Worm (Caenorhabditis elegans) whole organism, young adult: ENCODE data around the gene H20J04.6.

Experiments used
- B0035.1 ChIP-seq: sonication (generic microtip); optimal IDR thresholded peaks from 2 replicates; lab custom pipeline; 2016; ENCODE audit warnings: missing genetic modification characterization, mild to moderate bottlenecking, missing compliant biosample characterization, missing genotype, missing genetic modification reagents
- C06A6.2 ChIP-seq: fragments of 200-800 bp; sonication (Bioruptor generic); conservative IDR thresholded peaks from 2 replicates; pipeline ENCODE4 v1.3.6; 2022; ENCODE audit warnings: missing genetic modification characterization, missing compliant biosample characterization
- C17E4.6 ChIP-seq: fragments of 200-800 bp; sonication (Bioruptor generic); IDR thresholded peaks from 2 replicates; pipeline ENCODE4 v1.3.6; 2022; ENCODE audit warnings: missing genetic modification reagents, missing genetic modification characterization, missing compliant biosample characterization
- F10E7.11 ChIP-seq: sonication (generic microtip); optimal IDR thresholded peaks from 2 replicates; lab custom pipeline; 2017; ENCODE audit warnings: mild to moderate bottlenecking, missing genetic modification characterization, moderate library complexity, missing compliant biosample characterization
- F22D6.2 ChIP-seq: sonication (generic microtip); optimal IDR thresholded peaks from 2 replicates; lab custom pipeline; 2016; ENCODE audit warnings: mild to moderate bottlenecking, missing genetic modification characterization, missing compliant biosample characterization
- F37B4.10 ChIP-seq: fragments of 200-800 bp; sonication (Bioruptor generic); IDR thresholded peaks from 2 replicates; pipeline ENCODE4 v1.3.6; 2022; ENCODE audit warnings: missing genetic modification characterization, missing compliant biosample characterization
- F39B2.1 ChIP-seq: fragments of 200-800 bp; sonication (Bioruptor generic); IDR thresholded peaks from 2 replicates; pipeline ENCODE4 v1.3.6; 2022; ENCODE audit warnings: missing genetic modification reagents, missing genetic modification characterization, missing compliant biosample characterization
- F49E8.2 ChIP-seq: sonication (generic microtip); optimal IDR thresholded peaks from 3 replicates; lab custom pipeline; 2017; ENCODE audit warnings: missing genetic modification characterization, mild to moderate bottlenecking, missing compliant biosample characterization, antibody characterized with exemption, moderate library complexity; ENCODE audit not compliant: insufficient read depth
- Y56A3A.18 ChIP-seq: fragments of 200-800 bp; sonication (Bioruptor generic); IDR thresholded peaks from 2 replicates; pipeline ENCODE4 v1.3.6; 2022; ENCODE audit warnings: missing genetic modification reagents, missing genetic modification characterization, missing compliant biosample characterization
- akir-1 ChIP-seq: fragments of 200-800 bp; sonication (Bioruptor generic); optimal IDR thresholded peaks from 2 replicates; lab custom pipeline; 2018; ENCODE audit warnings: mild to moderate bottlenecking, missing genetic modification characterization, moderate library complexity, missing compliant biosample characterization
- aptf-3 ChIP-seq: fragments of 200-800 bp; sonication (Bioruptor generic); IDR thresholded peaks from 2 replicates; pipeline ENCODE4 v1.3.6; 2022; ENCODE audit warnings: missing genetic modification characterization, missing compliant biosample characterization
- atf-7 ChIP-seq: sonication (generic microtip); optimal IDR thresholded peaks from 2 replicates; lab custom pipeline; 2017; ENCODE audit warnings: mild to moderate bottlenecking, missing genetic modification characterization, missing compliant biosample characterization
- athp-1 ChIP-seq: sonication (generic microtip); optimal IDR thresholded peaks from 2 replicates; lab custom pipeline; 2017; ENCODE audit warnings: mild to moderate bottlenecking, missing genetic modification characterization, missing compliant biosample characterization
- bed-2 ChIP-seq: fragments of 200-800 bp; sonication (Bioruptor generic); IDR thresholded peaks from 2 replicates; pipeline ENCODE4 v1.3.6; 2022; ENCODE audit warnings: missing genetic modification reagents, missing genetic modification characterization, missing compliant biosample characterization
- ccch-3 ChIP-seq: fragments of 200-800 bp; sonication (Bioruptor generic); optimal IDR thresholded peaks from 2 replicates; lab custom pipeline; 2018; ENCODE audit warnings: mild to moderate bottlenecking, missing genetic modification characterization, missing compliant biosample characterization
- cebp-1 ChIP-seq, 2 experiments: fragments of 200-800 bp in 1 of 2; sonication (Bioruptor generic) in 1 of 2; sonication (generic microtip) in 1 of 2; IDR thresholded peaks in 1 of 2; optimal IDR thresholded peaks in 1 of 2; 2 replicates each; pipeline versions ENCODE4 v1.3.6 to Lab custom; 2017 to 2022; ENCODE audit warnings: missing compliant biosample characterization in 2 of 2, missing genetic modification characterization in 2 of 2, mild to moderate bottlenecking in 1 of 2, missing genetic modification reagents in 1 of 2, moderate library complexity in 1 of 2
- ceh-27 ChIP-seq: fragments of 200-800 bp; sonication (Bioruptor generic); optimal IDR thresholded peaks from 2 replicates; lab custom pipeline; 2018; ENCODE audit warnings: mild to moderate bottlenecking, missing genetic modification characterization, moderate library complexity, missing compliant biosample characterization
- ceh-40 ChIP-seq: fragments of 200-800 bp; sonication (Bioruptor generic); IDR thresholded peaks from 2 replicates; pipeline ENCODE4 v1.3.6; 2022; ENCODE audit warnings: missing genetic modification characterization, missing compliant biosample characterization
- ceh-58 ChIP-seq: fragments of 200-800 bp; sonication (Bioruptor generic); IDR thresholded peaks from 2 replicates; pipeline ENCODE4 v1.3.6; 2022; ENCODE audit warnings: missing genetic modification characterization, missing compliant biosample characterization
- chd-7 ChIP-seq: sonication (generic microtip); optimal IDR thresholded peaks from 2 replicates; lab custom pipeline; 2016; ENCODE audit warnings: mild to moderate bottlenecking, missing genetic modification characterization, moderate library complexity, missing compliant biosample characterization
- dox-1 ChIP-seq: fragments of 200-800 bp; sonication (Bioruptor generic); IDR thresholded peaks from 2 replicates; pipeline ENCODE4 v1.3.6; 2022; ENCODE audit warnings: missing genetic modification reagents, missing genetic modification characterization, missing compliant biosample characterization
- egl-44 ChIP-seq: fragments of 200-800 bp; sonication (Bioruptor generic); IDR thresholded peaks from 2 replicates; pipeline ENCODE4 v1.3.6; 2022; ENCODE audit warnings: missing genetic modification reagents, missing genetic modification characterization, missing compliant biosample characterization
- ets-4 ChIP-seq: fragments of 200-800 bp; sonication (Bioruptor generic); optimal IDR thresholded peaks from 2 replicates; lab custom pipeline; 2018; ENCODE audit warnings: mild to moderate bottlenecking, missing genetic modification characterization, missing compliant biosample characterization
- fkh-3 ChIP-seq: sonication (generic microtip); optimal IDR thresholded peaks from 2 replicates; lab custom pipeline; 2016; ENCODE audit warnings: mild to moderate bottlenecking, missing genetic modification characterization, missing compliant biosample characterization
- hlh-12 ChIP-seq: sonication (generic microtip); optimal IDR thresholded peaks from 2 replicates; lab custom pipeline; 2016; ENCODE audit warnings: missing genetic modification characterization, missing compliant biosample characterization
- hlh-26 ChIP-seq: fragments of 200-800 bp; sonication (Bioruptor generic); conservative IDR thresholded peaks from 2 replicates; pipeline ENCODE4 v1.3.6; 2022; ENCODE audit warnings: missing genetic modification reagents, missing genetic modification characterization, missing compliant biosample characterization
- hrde-1 ChIP-seq: sonication (generic microtip); optimal IDR thresholded peaks from 2 replicates; lab custom pipeline; 2016; ENCODE audit warnings: missing genetic modification characterization, mild to moderate bottlenecking, missing compliant biosample characterization, moderate library complexity, missing genotype, missing genetic modification reagents, borderline replicate concordance
- lin-35 ChIP-seq, 3 experiments: fragments of 150-350 bp in 2 of 3; sonication (generic microtip) in 1 of 3; optimal IDR thresholded peaks; 2 replicates each; lab custom pipeline; 2014 to 2018; ENCODE audit warnings: missing biosample characterization in 3 of 3, missing genetic modification characterization in 3 of 3, missing genetic modification reagents in 3 of 3
- lir-1 ChIP-seq: fragments of 200-800 bp; sonication (Bioruptor generic); conservative IDR thresholded peaks from 2 replicates; pipeline ENCODE4 v1.3.6; 2022; ENCODE audit warnings: missing genetic modification reagents, missing genetic modification characterization, missing compliant biosample characterization
- lsl-1 ChIP-seq: fragments of 200-800 bp; sonication (Bioruptor generic); optimal IDR thresholded peaks from 2 replicates; lab custom pipeline; 2018; ENCODE audit warnings: mild to moderate bottlenecking, missing genetic modification characterization, moderate library complexity, missing compliant biosample characterization
- madf-6 ChIP-seq: fragments of 200-800 bp; sonication (Bioruptor generic); IDR thresholded peaks from 2 replicates; pipeline ENCODE4 v1.3.6; 2022; ENCODE audit warnings: missing genetic modification reagents, missing genetic modification characterization, missing compliant biosample characterization
- madf-8 ChIP-seq: fragments of 200-800 bp; sonication (Bioruptor generic); conservative IDR thresholded peaks from 2 replicates; pipeline ENCODE4 v1.3.6; 2022; ENCODE audit warnings: missing genetic modification reagents, missing genetic modification characterization, missing compliant biosample characterization
- mcd-1 ChIP-seq: fragments of 200-800 bp; sonication (Bioruptor generic); IDR thresholded peaks from 2 replicates; pipeline ENCODE4 v1.3.6; 2022; ENCODE audit warnings: missing genetic modification reagents, missing genetic modification characterization, missing compliant biosample characterization
- nfya-1 ChIP-seq: sonication (generic microtip); optimal IDR thresholded peaks from 2 replicates; lab custom pipeline; 2017; ENCODE audit warnings: antibody characterized with exemption, missing compliant biosample characterization, missing genetic modification characterization, borderline replicate concordance; ENCODE audit not compliant: insufficient read depth
- nfyb-1 ChIP-seq: fragments of 200-800 bp; sonication (Bioruptor generic); IDR thresholded peaks from 2 replicates; pipeline ENCODE4 v1.3.6; 2022; ENCODE audit warnings: missing genetic modification reagents, missing genetic modification characterization, missing compliant biosample characterization
- nhr-120 ChIP-seq: fragments of 200-800 bp; sonication (Bioruptor generic); IDR thresholded peaks from 2 replicates; pipeline ENCODE4 v1.3.6; 2022; ENCODE audit warnings: missing genetic modification characterization, missing compliant biosample characterization
- nhr-179 ChIP-seq: sonication (generic microtip); optimal IDR thresholded peaks from 2 replicates; lab custom pipeline; 2016; ENCODE audit warnings: mild to moderate bottlenecking, missing genetic modification characterization, missing compliant biosample characterization
- rpc-1 ChIP-seq, 2 experiments: fragments of 150-350 bp in 1 of 2; sonication (generic microtip) in 1 of 2; optimal IDR thresholded peaks; 2 replicates each; lab custom pipeline; 2014 to 2018; ENCODE audit warnings: missing biosample characterization in 1 of 2, missing genetic modification characterization in 1 of 2, missing genetic modification reagents in 1 of 2, missing genotype in 1 of 2
- snpc-1.3 ChIP-seq: sonication (generic microtip); optimal IDR thresholded peaks from 2 replicates; lab custom pipeline; 2017; ENCODE audit warnings: missing genetic modification characterization, mild to moderate bottlenecking, missing compliant biosample characterization, antibody characterized with exemption, moderate library complexity, missing genotype, missing genetic modification reagents; ENCODE audit not compliant: insufficient read depth
- snpc-4 ChIP-seq, 5 experiments: fragments of 150-350 bp in 1 of 5; sonication (generic microtip) in 4 of 5; optimal IDR thresholded peaks; 2 replicates each; lab custom pipeline; 2014 to 2018; ENCODE audit warnings: missing genetic modification characterization in 5 of 5, missing biosample characterization in 3 of 5, antibody characterized with exemption in 2 of 5, mild to moderate bottlenecking in 2 of 5, missing compliant biosample characterization in 2 of 5, missing genotype in 2 of 5, moderate library complexity in 2 of 5, missing genetic modification reagents in 1 of 5
- somi-1 ChIP-seq: fragments of 200-800 bp; sonication (Bioruptor generic); optimal IDR thresholded peaks from 2 replicates; lab custom pipeline; 2018; ENCODE audit warnings: mild to moderate bottlenecking, missing genetic modification characterization, missing compliant biosample characterization
- sptf-2 ChIP-seq: fragments of 200-800 bp; sonication (Bioruptor generic); optimal IDR thresholded peaks from 2 replicates; lab custom pipeline; 2018; ENCODE audit warnings: mild to moderate bottlenecking, missing genetic modification characterization, missing compliant biosample characterization
- tbx-9 ChIP-seq: sonication (generic microtip); optimal IDR thresholded peaks from 2 replicates; lab custom pipeline; 2016; ENCODE audit warnings: borderline replicate concordance, missing genetic modification characterization, inconsistent platforms, missing compliant biosample characterization
- zim-3 ChIP-seq: sonication (generic microtip); optimal IDR thresholded peaks from 2 replicates; lab custom pipeline; 2017; ENCODE audit warnings: mild to moderate bottlenecking, missing genetic modification characterization, moderate library complexity, missing compliant biosample characterization
- ztf-18 ChIP-seq: sonication (generic microtip); optimal IDR thresholded peaks from 2 replicates; lab custom pipeline; 2016; ENCODE audit warnings: missing genotype, mild to moderate bottlenecking, missing genetic modification characterization, missing compliant biosample characterization
- ztf-3 ChIP-seq: fragments of 200-800 bp; sonication (Bioruptor generic); optimal IDR thresholded peaks from 2 replicates; lab custom pipeline; 2018; ENCODE audit warnings: mild to moderate bottlenecking, missing genetic modification characterization, missing compliant biosample characterization

Gene H20J04.6

ce11 chrII:4299227-4299703, 23.8 kb upstream of the H20J04.6 start, which contains the start of gene sco-1:
TSS of gene sco-1 (plus strand) at chrII:4299653.
- TF ChIP-seq lsl-1 (GFP tag; lab: Kevin White, UChicago): peak; percentile 79
- no peak for TF ChIP-seq fkh-3 (tag; lab: Kevin White, UChicago)
- peak; percentile 70 for TF ChIP-seq cebp-1 (GFP tag; IDR thresholded peaks at IDR 0.05; lab: Robert Waterston, UW)
- peak; percentile 84 for TF ChIP-seq cebp-1 (tag; optimal IDR thresholded peaks at IDR 0.05; lab: Kevin White, UChicago)
- peak; percentile 89 for TF ChIP-seq lir-1
- TF ChIP-seq ztf-3 (GFP tag; lab: Kevin White, UChicago): no peak
- peak; percentile 78 for TF ChIP-seq snpc-1.3 (tag; lab: Kevin White, UChicago)
- TF ChIP-seq chd-7 (tag; lab: Kevin White, UChicago): peak; percentile 56
- no peak for TF ChIP-seq B0035.1
- TF ChIP-seq Y56A3A.18 (GFP tag; lab: Robert Waterston, UW): 0 out of 2 replicates have a peak, but pooled peaks have one; percentile 79
- TF ChIP-seq akir-1 (GFP tag; lab: Kevin White, UChicago): peak; percentile 53
- TF ChIP-seq zim-3 (tag; lab: Kevin White, UChicago): peak; percentile 54
- peak; percentile 78 for TF ChIP-seq atf-7 (tag; lab: Kevin White, UChicago)
- peak; percentile 95 for TF ChIP-seq dox-1 (GFP tag; lab: Robert Waterston, UW)
- TF ChIP-seq tbx-9: no peak
- TF ChIP-seq sptf-2 (GFP tag; lab: Kevin White, UChicago): peak; percentile 53
- peak; percentile 91 for TF ChIP-seq athp-1 (tag; lab: Kevin White, UChicago)
- no peak for TF ChIP-seq hrde-1 (tag; lab: Kevin White, UChicago)
- TF ChIP-seq C17E4.6: 0 out of 2 replicates have a peak, but pooled peaks have one; percentile 58
- TF ChIP-seq C06A6.2: peak; percentile 83
- TF ChIP-seq F49E8.2 (tag; lab: Kevin White, UChicago): peak; percentile 1
- TF ChIP-seq egl-44 (GFP tag; lab: Robert Waterston, UW): peak; percentile 56; the same call in 1 of the 2 replicates
- peak; percentile 95 for TF ChIP-seq bed-2 (GFP tag; lab: Robert Waterston, UW)
- TF ChIP-seq madf-6 (GFP tag; lab: Robert Waterston, UW): peak; percentile 92
- TF ChIP-seq F39B2.1 (GFP tag; lab: Robert Waterston, UW): no peak
- no peak for TF ChIP-seq hlh-26 (GFP tag; lab: Robert Waterston, UW)
- no peak for TF ChIP-seq aptf-3 (GFP tag; lab: Robert Waterston, UW)
- peak; percentile 81 for TF ChIP-seq madf-8 (GFP tag; lab: Robert Waterston, UW)
- TF ChIP-seq somi-1 (GFP tag; lab: Kevin White, UChicago): peak; percentile 78
- TF ChIP-seq nhr-120 (GFP tag; lab: Robert Waterston, UW): no peak
- no peak for TF ChIP-seq nhr-179 (tag; lab: Kevin White, UChicago)
- no peak for TF ChIP-seq F10E7.11 (tag; lab: Kevin White, UChicago)
- TF ChIP-seq mcd-1 (GFP tag; lab: Robert Waterston, UW): peak; percentile 91
- TF ChIP-seq snpc-4 (GFP tag; optimal IDR thresholded peaks at IDR 0.05; lab: Kevin White, UChicago): peak; percentile 35
- TF ChIP-seq snpc-4 (tag; optimal IDR thresholded peaks at IDR 0.05; lab: Kevin White, UChicago): peak in 3 of 4 experiments; percentile 49 to 68 (median 54)
- no peak for TF ChIP-seq ceh-58 (GFP tag; lab: Robert Waterston, UW)
- TF ChIP-seq ets-4: no peak
- TF ChIP-seq rpc-1 (optimal IDR thresholded peaks at IDR 0.05; lab: Kevin White, UChicago): no peak
- TF ChIP-seq rpc-1 (tag; optimal IDR thresholded peaks at IDR 0.05; lab: Kevin White, UChicago): no peak
- peak; percentile 55 for TF ChIP-seq ccch-3 (GFP tag; lab: Kevin White, UChicago)
- no peak for TF ChIP-seq F37B4.10 (GFP tag; lab: Robert Waterston, UW)
- TF ChIP-seq nfyb-1 (GFP tag; lab: Robert Waterston, UW): peak; percentile 95
- no peak for TF ChIP-seq nfya-1
- TF ChIP-seq hlh-12 (tag; lab: Kevin White, UChicago): no peak
- peak; percentile 19 to 88 (median 28) for TF ChIP-seq lin-35 (GFP tag; optimal IDR thresholded peaks at IDR 0.05; lab: Kevin White, UChicago)
- peak; percentile 24 for TF ChIP-seq F22D6.2 (tag; lab: Kevin White, UChicago)
- no peak for TF ChIP-seq ceh-40 (GFP tag; lab: Robert Waterston, UW)
- TF ChIP-seq ceh-27 (GFP tag; lab: Kevin White, UChicago): peak; percentile 98
- TF ChIP-seq ztf-18 (tag; lab: Kevin White, UChicago): no peak
